Worm (Caenorhabditis elegans) whole organism, L2 larva: ENCODE measurements around the gene C06E2.9.
A peak's percentile ranks its signal among the peaks of the same experiment; 100 is the strongest.

Source experiments
- C34F6.9 ChIP-seq: fragments of 150-350 bp; optimal IDR thresholded peaks from 2 replicates; lab custom pipeline; 2014; ENCODE audit warnings: missing biosample characterization, missing genetic modification characterization
- F13H6.1 ChIP-seq: sonication (generic microtip); optimal IDR thresholded peaks from 2 replicates; lab custom pipeline; 2016; ENCODE audit warnings: missing genetic modification characterization, missing compliant biosample characterization
- R02D3.7 ChIP-seq: fragments of 150-350 bp; optimal IDR thresholded peaks from 2 replicates; lab custom pipeline; 2014; ENCODE audit warnings: missing biosample characterization, missing genetic modification characterization
- Y55F3AM.14 ChIP-seq: fragments of 200-800 bp; sonication (Bioruptor generic); optimal IDR thresholded peaks from 2 replicates; lab custom pipeline; 2018; ENCODE audit warnings: mild to moderate bottlenecking, missing genetic modification characterization, missing compliant biosample characterization
- ZK546.5 ChIP-seq: sonication (generic microtip); optimal IDR thresholded peaks from 2 replicates; lab custom pipeline; 2017; ENCODE audit warnings: missing biosample characterization, missing genetic modification characterization
- alr-1 ChIP-seq: fragments of 150-350 bp; optimal IDR thresholded peaks from 2 replicates; lab custom pipeline; 2014; ENCODE audit warnings: missing biosample characterization, missing genetic modification characterization
- aly-2 ChIP-seq: fragments of 150-350 bp; optimal IDR thresholded peaks from 2 replicates; lab custom pipeline; 2014; ENCODE audit warnings: missing biosample characterization, missing genetic modification characterization
- ama-1 ChIP-seq: fragments of 150-350 bp; optimal IDR thresholded peaks from 2 replicates; lab custom pipeline; 2018; ENCODE audit warnings: inconsistent platforms
- blmp-1 ChIP-seq: sonication (generic microtip); optimal IDR thresholded peaks from 2 replicates; lab custom pipeline; 2017; ENCODE audit warnings: missing genetic modification characterization, mild to moderate bottlenecking, missing compliant biosample characterization, antibody characterized with exemption, moderate library complexity; ENCODE audit not compliant: insufficient read depth
- ceh-16 ChIP-seq: fragments of 150-350 bp; optimal IDR thresholded peaks from 2 replicates; lab custom pipeline; 2014; ENCODE audit warnings: missing biosample characterization, missing genetic modification characterization
- ceh-82 ChIP-seq: fragments of 150-350 bp; optimal IDR thresholded peaks from 2 replicates; lab custom pipeline; 2014; ENCODE audit warnings: missing biosample characterization, missing genetic modification characterization
- crh-2 ChIP-seq: sonication (generic microtip); optimal IDR thresholded peaks from 2 replicates; lab custom pipeline; 2017; ENCODE audit warnings: missing biosample characterization, missing genetic modification characterization
- dmd-4 ChIP-seq: sonication (generic microtip); optimal IDR thresholded peaks from 2 replicates; lab custom pipeline; 2017; ENCODE audit warnings: missing biosample characterization, missing genetic modification characterization
- egl-27 ChIP-seq: sonication (generic microtip); optimal IDR thresholded peaks from 3 replicates; lab custom pipeline; 2017; ENCODE audit warnings: missing biosample characterization, missing genetic modification reagents, missing genetic modification characterization
- elt-1 ChIP-seq: fragments of 150-350 bp; optimal IDR thresholded peaks from 2 replicates; lab custom pipeline; 2014; ENCODE audit warnings: missing biosample characterization, missing genetic modification characterization
- elt-3 ChIP-seq: sonication (generic microtip); optimal IDR thresholded peaks from 2 replicates; lab custom pipeline; 2017; ENCODE audit warnings: missing biosample characterization, missing genetic modification characterization
- fos-1 ChIP-seq: fragments of 150-350 bp; optimal IDR thresholded peaks from 2 replicates; lab custom pipeline; 2014; ENCODE audit warnings: missing biosample characterization, missing genetic modification characterization
- gmeb-1 ChIP-seq: fragments of 150-350 bp; optimal IDR thresholded peaks from 2 replicates; lab custom pipeline; 2014; ENCODE audit warnings: missing biosample characterization, missing genetic modification characterization
- lin-11 ChIP-seq: fragments of 150-350 bp; sonication (generic microtip); optimal IDR thresholded peaks from 2 replicates; lab custom pipeline; 2014; ENCODE audit warnings: missing biosample characterization, missing genetic modification characterization, inconsistent platforms, mixed read lengths
- lin-13 ChIP-seq: fragments of 150-350 bp; optimal IDR thresholded peaks from 2 replicates; lab custom pipeline; 2014; ENCODE audit warnings: missing biosample characterization, missing genetic modification reagents, missing genetic modification characterization
- lin-39 ChIP-seq: fragments of 150-350 bp; optimal IDR thresholded peaks from 2 replicates; lab custom pipeline; 2014; ENCODE audit warnings: missing biosample characterization, missing genetic modification reagents, missing genetic modification characterization
- lsy-2 ChIP-seq, 2 experiments: fragments of 150-350 bp in 1 of 2; sonication (generic microtip) in 1 of 2; optimal IDR thresholded peaks; 2 replicates each; lab custom pipeline; 2014 to 2017; ENCODE audit warnings: missing biosample characterization in 2 of 2, missing genetic modification characterization in 2 of 2
- mab-5 ChIP-seq: fragments of 150-350 bp; optimal IDR thresholded peaks from 2 replicates; lab custom pipeline; 2014; ENCODE audit warnings: missing biosample characterization, missing genetic modification characterization
- mbf-1 ChIP-seq: sonication (generic microtip); optimal IDR thresholded peaks from 2 replicates; lab custom pipeline; 2017; ENCODE audit warnings: missing biosample characterization, missing genetic modification characterization
- mdl-1 ChIP-seq, 2 experiments: fragments of 150-350 bp in 1 of 2; sonication (generic microtip) in 1 of 2; optimal IDR thresholded peaks; 2 replicates each; lab custom pipeline; 2017; ENCODE audit warnings: missing biosample characterization in 2 of 2, missing genetic modification characterization in 2 of 2
- nhr-10 ChIP-seq: sonication (generic microtip); optimal IDR thresholded peaks from 2 replicates; lab custom pipeline; 2017; ENCODE audit warnings: missing biosample characterization, missing genetic modification characterization
- nhr-11 ChIP-seq: fragments of 150-350 bp; optimal IDR thresholded peaks from 2 replicates; lab custom pipeline; 2014; ENCODE audit warnings: missing biosample characterization, missing genetic modification characterization
- nhr-12 ChIP-seq: fragments of 150-350 bp; optimal IDR thresholded peaks from 2 replicates; lab custom pipeline; 2014; ENCODE audit warnings: missing biosample characterization, missing genetic modification characterization
- nhr-129 ChIP-seq: fragments of 150-350 bp; optimal IDR thresholded peaks from 2 replicates; lab custom pipeline; 2014; ENCODE audit warnings: missing biosample characterization, missing genetic modification characterization
- nhr-21 ChIP-seq: fragments of 150-350 bp; optimal IDR thresholded peaks from 2 replicates; lab custom pipeline; 2014; ENCODE audit warnings: missing biosample characterization, missing genetic modification characterization
- nhr-23 ChIP-seq: fragments of 150-350 bp; optimal IDR thresholded peaks from 2 replicates; lab custom pipeline; 2014; ENCODE audit warnings: missing biosample characterization, missing genetic modification reagents, missing genetic modification characterization
- nhr-237 ChIP-seq: fragments of 150-350 bp; optimal IDR thresholded peaks from 2 replicates; lab custom pipeline; 2014; ENCODE audit warnings: missing biosample characterization, missing genetic modification characterization
- nhr-25 ChIP-seq: fragments of 150-350 bp; sonication (generic microtip); optimal IDR thresholded peaks from 3 replicates; lab custom pipeline; 2014; ENCODE audit warnings: missing biosample characterization, missing genetic modification characterization
- nhr-6 ChIP-seq: fragments of 150-350 bp; optimal IDR thresholded peaks from 2 replicates; lab custom pipeline; 2014; ENCODE audit warnings: missing biosample characterization, missing genetic modification characterization
- nhr-77 ChIP-seq: fragments of 150-350 bp; optimal IDR thresholded peaks from 2 replicates; lab custom pipeline; 2014; ENCODE audit warnings: missing biosample characterization, missing genetic modification characterization
- peb-1 ChIP-seq: fragments of 150-350 bp; optimal IDR thresholded peaks from 2 replicates; lab custom pipeline; 2014; ENCODE audit warnings: missing biosample characterization, missing genetic modification characterization
- sem-4 ChIP-seq: fragments of 150-350 bp; optimal IDR thresholded peaks from 2 replicates; lab custom pipeline; 2014; ENCODE audit warnings: missing biosample characterization, missing genetic modification reagents, missing genetic modification characterization
- skn-1 ChIP-seq: sonication (generic microtip); optimal IDR thresholded peaks from 2 replicates; lab custom pipeline; 2017; ENCODE audit warnings: missing biosample characterization, missing genetic modification characterization
- sma-3 ChIP-seq: sonication (generic microtip); optimal IDR thresholded peaks from 2 replicates; lab custom pipeline; 2016; ENCODE audit warnings: missing genetic modification reagents, missing genetic modification characterization, missing compliant biosample characterization
- sma-9 ChIP-seq, 2 experiments: fragments of 150-350 bp in 1 of 2; sonication (generic microtip) in 1 of 2; optimal IDR thresholded peaks; 2 replicates each; lab custom pipeline; 2014 to 2016; ENCODE audit warnings: missing genetic modification characterization in 2 of 2, mild to moderate bottlenecking in 1 of 2, missing biosample characterization in 1 of 2, missing compliant biosample characterization in 1 of 2, missing genetic modification reagents in 1 of 2, moderate library complexity in 1 of 2
- snpc-4 ChIP-seq: fragments of 150-350 bp; optimal IDR thresholded peaks from 2 replicates; lab custom pipeline; 2014; ENCODE audit warnings: missing biosample characterization, missing genetic modification characterization
- unc-39 ChIP-seq: fragments of 150-350 bp; optimal IDR thresholded peaks from 2 replicates; lab custom pipeline; 2014; ENCODE audit warnings: missing biosample characterization, missing genetic modification characterization
- unc-55 ChIP-seq: fragments of 150-350 bp; sonication (generic microtip); optimal IDR thresholded peaks from 3 replicates; lab custom pipeline; 2014; ENCODE audit warnings: missing biosample characterization, missing genetic modification reagents, missing genetic modification characterization
- unc-62 ChIP-seq: fragments of 150-350 bp; optimal IDR thresholded peaks from 2 replicates; lab custom pipeline; 2014; ENCODE audit warnings: missing biosample characterization, missing genetic modification reagents, missing genetic modification characterization
- zag-1 ChIP-seq: fragments of 150-350 bp; optimal IDR thresholded peaks from 2 replicates; lab custom pipeline; 2014; ENCODE audit warnings: missing biosample characterization, missing genetic modification characterization
- ztf-1 ChIP-seq: fragments of 200-800 bp; sonication (Bioruptor generic); conservative IDR thresholded peaks from 2 replicates; pipeline ENCODE4 v1.3.6; 2022; ENCODE audit warnings: missing genetic modification characterization, missing compliant biosample characterization
- ztf-11 ChIP-seq: sonication (generic microtip); optimal IDR thresholded peaks from 2 replicates; lab custom pipeline; 2017; ENCODE audit warnings: missing biosample characterization, missing genetic modification characterization
- ztf-4 ChIP-seq: fragments of 150-350 bp; optimal IDR thresholded peaks from 2 replicates; lab custom pipeline; 2014; ENCODE audit warnings: missing biosample characterization, missing genetic modification characterization

C06E2.9 gene

ce11 chrX:8831162-8831561, 29.9 kb upstream of the C06E2.9 start, which contains the start of gene C28G1.6:
Gene C28G1.6 (minus strand): TSS chrX:8831262.
- TF ChIP-seq fos-1 (tag; lab: Kevin White, UChicago) (peak; percentile 11), F13H6.1 (no peak)

- TF ChIP-seq snpc-4 (tag; lab: Kevin White, UChicago) (no peak), ceh-82 (no peak), blmp-1 (tag; lab: Kevin White, UChicago) (no peak), nhr-237 (tag; lab: Kevin White, UChicago) (no peak), lin-11 (tag; lab: Kevin White, UChicago) (no peak)
These were observed 25.7 kb upstream of the C06E2.9 start, which contains the start of gene sec-15 for ce11 chrX:8835405-8835804. Gene sec-15 (minus strand): TSS chrX:8835715.

DNA sequence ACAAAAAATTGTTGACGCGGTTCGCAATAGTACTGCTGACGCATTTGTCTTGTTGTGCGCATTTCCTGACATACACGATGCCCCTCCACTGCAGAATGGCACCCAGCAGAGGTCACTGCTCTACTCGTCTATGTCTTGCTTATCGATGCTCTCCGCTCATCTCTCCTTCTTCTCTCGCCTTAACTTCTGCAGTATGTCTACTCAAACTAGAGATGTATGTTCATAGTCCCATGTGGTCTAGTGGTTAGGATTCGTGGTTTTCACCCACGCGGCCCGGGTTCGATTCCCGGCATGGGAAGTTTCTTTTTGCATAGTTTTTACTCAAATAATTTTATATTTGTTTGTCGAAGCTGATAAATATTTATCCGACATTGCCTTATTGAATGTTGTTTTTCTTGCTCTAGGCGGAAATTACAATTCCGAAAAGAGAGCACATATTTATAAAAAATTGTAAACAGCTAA, 25.1 kb upstream of the C06E2.9 start, which contains the start of gene C28G1.2:
Gene C28G1.2, plus strand, starts transcription at position 130 of the 462 bp plus-strand sequence.
- TF ChIP-seq peb-1 (peak; percentile 62), unc-55 (peak; percentile 91), mab-5 (tag; lab: Kevin White, UChicago) (peak; percentile 92), nhr-23 (no peak), C34F6.9 (tag; lab: Kevin White, UChicago) (peak; percentile 90), dmd-4 (no peak), snpc-4 (tag; lab: Kevin White, UChicago) (peak; percentile 57), fos-1 (tag; lab: Kevin White, UChicago) (peak; percentile 65), ZK546.5 (no peak), nhr-10 (tag; lab: Kevin White, UChicago) (peak; percentile 45), ceh-82 (peak; percentile 9), skn-1 (tag; lab: Kevin White, UChicago) (no peak), sem-4 (tag; lab: Kevin White, UChicago) (peak; percentile 84), sma-9 (GFP tag; optimal IDR thresholded peaks at IDR 0.05; lab: Kevin White, UChicago) (peak; percentile 95), sma-9 (tag; optimal IDR thresholded peaks at IDR 0.05; lab: Kevin White, UChicago) (no peak), nhr-129 (tag; lab: Kevin White, UChicago) (peak; percentile 97), ztf-1 (GFP tag; lab: Robert Waterston, UW) (no peak), elt-3 (tag; lab: Kevin White, UChicago) (no peak), nhr-12 (tag; lab: Kevin White, UChicago) (no peak), alr-1 (tag; lab: Kevin White, UChicago) (no peak), ztf-4 (tag; lab: Kevin White, UChicago) (peak; percentile 79), R02D3.7 (tag; lab: Kevin White, UChicago) (no peak), F13H6.1 (peak; percentile 95), lin-11 (tag; lab: Kevin White, UChicago) (peak; percentile 85), nhr-237 (tag; lab: Kevin White, UChicago) (peak; percentile 8), lin-13 (GFP tag; lab: Kevin White, UChicago) (peak; percentile 84), egl-27 (peak; percentile 94), lsy-2 (tag; optimal IDR thresholded peaks at IDR 0.05; lab: Kevin White, UChicago) (peak; percentile 84 to 93), ztf-11 (peak; percentile 29), aly-2 (tag; lab: Kevin White, UChicago) (no peak), crh-2 (peak; percentile 95), unc-39 (tag; lab: Kevin White, UChicago) (no peak), mbf-1 (tag; lab: Kevin White, UChicago) (no peak), nhr-21 (peak; percentile 92), ama-1 (lab: Kevin White, UChicago) (no peak), ceh-16 (tag; lab: Kevin White, UChicago) (peak; percentile 28), lin-39 (tag; lab: Kevin White, UChicago) (peak; percentile 57), zag-1 (tag; lab: Kevin White, UChicago) (peak; percentile 59), unc-62 (GFP tag; lab: Kevin White, UChicago) (peak; percentile 44), nhr-6 (tag; lab: Kevin White, UChicago) (peak; percentile 95), mdl-1 (tag; optimal IDR thresholded peaks at IDR 0.05; lab: Kevin White, UChicago) (peak; percentile 44 to 85), nhr-11 (tag; lab: Kevin White, UChicago) (peak; percentile 69), nhr-77 (tag; lab: Kevin White, UChicago) (peak; percentile 38), nhr-25 (tag; lab: Kevin White, UChicago) (peak; percentile 90), gmeb-1 (peak; percentile 80), sma-3 (peak; percentile 91), blmp-1 (tag; lab: Kevin White, UChicago) (peak; percentile 58), elt-1 (tag; lab: Kevin White, UChicago) (no peak), Y55F3AM.14 (GFP tag; lab: Kevin White, UChicago) (peak; percentile 81)
- TF ChIP-seq, all 48 proteins: peak for 34
